Worm (Caenorhabditis elegans) whole organism, L3 larva: ENCODE measurements around the gene ilkp-1.

Source experiments
- aly-2 ChIP-seq: fragments of 150-350 bp; optimal IDR thresholded peaks from 2 replicates; lab custom pipeline; 2014; ENCODE audit warnings: missing biosample characterization, missing genetic modification characterization
- ama-1 ChIP-seq: fragments of 150-350 bp; optimal IDR thresholded peaks from 2 replicates; lab custom pipeline; 2018
- ceh-16 ChIP-seq: sonication (generic microtip); optimal IDR thresholded peaks from 2 replicates; lab custom pipeline; 2017; ENCODE audit warnings: missing biosample characterization, missing genetic modification characterization
- daf-12 ChIP-seq: fragments of 150-350 bp; optimal IDR thresholded peaks from 2 replicates; lab custom pipeline; 2014; ENCODE audit warnings: missing biosample characterization, missing genetic modification reagents, missing genetic modification characterization
- egl-5 ChIP-seq: fragments of 150-350 bp; optimal IDR thresholded peaks from 2 replicates; lab custom pipeline; 2017; ENCODE audit warnings: missing biosample characterization, missing genetic modification reagents, missing genetic modification characterization, inconsistent platforms
- elt-1 ChIP-seq: fragments of 150-350 bp; optimal IDR thresholded peaks from 2 replicates; lab custom pipeline; 2014; ENCODE audit warnings: missing biosample characterization, missing genetic modification characterization
- elt-3 ChIP-seq, 3 experiments: fragments of 150-350 bp in 1 of 3; sonication (generic microtip) in 2 of 3; optimal IDR thresholded peaks; 2 replicates in 2 of 3; 4 replicates in 1 of 3; lab custom pipeline; 2014 to 2017; ENCODE audit warnings: missing biosample characterization in 3 of 3, missing genetic modification characterization in 3 of 3
- eor-1 ChIP-seq, 2 experiments: fragments of 150-350 bp; optimal IDR thresholded peaks; 2 replicates each; lab custom pipeline; 2014 to 2018; ENCODE audit warnings: missing biosample characterization in 2 of 2, missing genetic modification characterization in 2 of 2
- fkh-10 ChIP-seq: sonication (generic microtip); optimal IDR thresholded peaks from 2 replicates; lab custom pipeline; 2017; ENCODE audit warnings: missing biosample characterization, missing genetic modification reagents, missing genetic modification characterization
- fkh-2 ChIP-seq: fragments of 150-350 bp; optimal IDR thresholded peaks from 2 replicates; lab custom pipeline; 2014; ENCODE audit warnings: missing biosample characterization, missing genetic modification reagents, missing genetic modification characterization
- fos-1 ChIP-seq: fragments of 150-350 bp; optimal IDR thresholded peaks from 2 replicates; lab custom pipeline; 2014; ENCODE audit warnings: missing biosample characterization, missing genetic modification characterization
- hmg-11 ChIP-seq: sonication (generic microtip); optimal IDR thresholded peaks from 2 replicates; lab custom pipeline; 2016; ENCODE audit warnings: missing genetic modification characterization, missing compliant biosample characterization
- jun-1 ChIP-seq: fragments of 150-350 bp; optimal IDR thresholded peaks from 2 replicates; lab custom pipeline; 2014; ENCODE audit warnings: missing biosample characterization, missing genetic modification reagents, missing genetic modification characterization
- lin-15B ChIP-seq: fragments of 150-350 bp; optimal IDR thresholded peaks from 2 replicates; lab custom pipeline; 2014; ENCODE audit warnings: missing biosample characterization, missing genetic modification characterization
- lin-39 ChIP-seq: fragments of 150-350 bp; optimal IDR thresholded peaks from 2 replicates; lab custom pipeline; 2018; ENCODE audit warnings: missing biosample characterization, missing genetic modification reagents, missing genetic modification characterization
- lsy-12 ChIP-seq: sonication (generic microtip); optimal IDR thresholded peaks from 2 replicates; lab custom pipeline; 2016; ENCODE audit warnings: mild to moderate bottlenecking, missing genetic modification characterization, missing compliant biosample characterization
- mdl-1 ChIP-seq: fragments of 150-350 bp; optimal IDR thresholded peaks from 2 replicates; lab custom pipeline; 2014; ENCODE audit warnings: missing biosample characterization, missing genetic modification characterization
- nfya-1 ChIP-seq: sonication (generic microtip); optimal IDR thresholded peaks from 2 replicates; lab custom pipeline; 2017; ENCODE audit warnings: missing genetic modification characterization, mild to moderate bottlenecking, missing compliant biosample characterization, antibody characterized with exemption, moderate library complexity; ENCODE audit not compliant: insufficient read depth
- nhr-11 ChIP-seq: fragments of 150-350 bp; optimal IDR thresholded peaks from 2 replicates; lab custom pipeline; 2014; ENCODE audit warnings: missing biosample characterization, missing genetic modification characterization
- nhr-12 ChIP-seq: fragments of 150-350 bp; optimal IDR thresholded peaks from 2 replicates; lab custom pipeline; 2014; ENCODE audit warnings: missing biosample characterization, missing genetic modification characterization
- nhr-23 ChIP-seq: fragments of 150-350 bp; optimal IDR thresholded peaks from 2 replicates; lab custom pipeline; 2014; ENCODE audit warnings: missing biosample characterization, missing genetic modification reagents, missing genetic modification characterization
- nhr-25 ChIP-seq: sonication (generic microtip); optimal IDR thresholded peaks from 2 replicates; lab custom pipeline; 2017; ENCODE audit warnings: missing biosample characterization, missing genetic modification characterization
- nhr-28 ChIP-seq: fragments of 150-350 bp; optimal IDR thresholded peaks from 2 replicates; lab custom pipeline; 2014; ENCODE audit warnings: missing biosample characterization, missing genetic modification characterization
- nhr-43 ChIP-seq: sonication (generic microtip); optimal IDR thresholded peaks from 2 replicates; lab custom pipeline; 2016; ENCODE audit warnings: mild to moderate bottlenecking, missing genetic modification characterization, missing compliant biosample characterization; ENCODE audit not compliant: poor library complexity, severe bottlenecking
- nhr-67 ChIP-seq: fragments of 150-350 bp; optimal IDR thresholded peaks from 2 replicates; lab custom pipeline; 2014; ENCODE audit warnings: missing biosample characterization, missing genetic modification characterization
- nhr-76 ChIP-seq: fragments of 150-350 bp; sonication (generic microtip); optimal IDR thresholded peaks from 5 replicates; lab custom pipeline; 2014; ENCODE audit warnings: missing biosample characterization, missing genetic modification characterization
- nhr-77 ChIP-seq: fragments of 150-350 bp; optimal IDR thresholded peaks from 2 replicates; lab custom pipeline; 2014; ENCODE audit warnings: missing biosample characterization, missing genetic modification characterization
- pha-4 ChIP-seq: fragments of 150-350 bp; optimal IDR thresholded peaks from 2 replicates; lab custom pipeline; 2014; ENCODE audit warnings: missing biosample characterization, missing genetic modification reagents, missing genetic modification characterization
- pqm-1 ChIP-seq: fragments of 150-350 bp; optimal IDR thresholded peaks from 2 replicates; lab custom pipeline; 2017; ENCODE audit warnings: missing biosample characterization, missing genetic modification characterization, inconsistent platforms
- sea-2 ChIP-seq: fragments of 150-350 bp; sonication (generic microtip); optimal IDR thresholded peaks from 4 replicates; lab custom pipeline; 2014; ENCODE audit warnings: missing biosample characterization, missing genetic modification reagents, missing genetic modification characterization
- skn-1 ChIP-seq: fragments of 150-350 bp; optimal IDR thresholded peaks from 2 replicates; lab custom pipeline; 2014; ENCODE audit warnings: missing biosample characterization, missing genetic modification characterization
- unc-39 ChIP-seq: sonication (generic microtip); optimal IDR thresholded peaks from 4 replicates; lab custom pipeline; 2017; ENCODE audit warnings: missing biosample characterization, missing genetic modification characterization
- zag-1 ChIP-seq: fragments of 150-350 bp; optimal IDR thresholded peaks from 2 replicates; lab custom pipeline; 2014; ENCODE audit warnings: missing biosample characterization, missing genetic modification characterization
- ztf-4 ChIP-seq: fragments of 150-350 bp; optimal IDR thresholded peaks from 2 replicates; lab custom pipeline; 2014; ENCODE audit warnings: missing biosample characterization, missing genetic modification characterization

Gene ilkp-1

DNA sequence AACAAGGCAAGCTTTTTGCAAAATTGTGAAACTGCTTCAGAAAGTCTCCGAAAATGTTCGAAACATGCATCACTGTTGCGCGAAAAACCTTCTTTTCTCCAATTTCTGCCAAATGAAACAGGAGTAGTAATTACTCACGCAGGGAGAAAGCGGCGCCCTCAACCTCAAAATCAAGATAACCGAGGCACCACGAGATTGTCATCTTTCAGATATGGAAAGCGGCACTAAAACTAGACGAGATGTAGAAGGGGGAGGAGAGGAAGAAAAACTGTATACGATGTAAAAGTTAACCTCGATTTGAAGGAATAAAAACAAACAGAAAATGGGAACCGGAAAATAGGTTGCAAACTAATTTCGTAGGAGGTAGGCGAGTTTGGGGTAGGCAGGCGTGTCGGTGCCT lies 26.5 kb downstream of the ilkp-1 start:
- TF ChIP-seq skn-1 (tag; lab: Kevin White, UChicago), result no peak
- TF ChIP-seq hmg-11, result no peak
- TF ChIP-seq nhr-25 (tag; lab: Kevin White, UChicago), result peak; percentile 12
- TF ChIP-seq nhr-28, result no peak
- TF ChIP-seq egl-5 (tag; lab: Kevin White, UChicago), result no peak
- no peak for TF ChIP-seq eor-1 (tag; optimal IDR thresholded peaks at IDR 0.05; lab: Kevin White, UChicago)
- no peak for TF ChIP-seq fos-1
- TF ChIP-seq ceh-16 (tag; lab: Kevin White, UChicago), result no peak
- no peak for TF ChIP-seq nhr-76 (tag; lab: Kevin White, UChicago)
- TF ChIP-seq fkh-2 (tag; lab: Kevin White, UChicago), result no peak
- TF ChIP-seq sea-2 (GFP tag; lab: Kevin White, UChicago), result no peak
- TF ChIP-seq jun-1 (tag; lab: Kevin White, UChicago), result no peak
- peak; percentile 82 for TF ChIP-seq elt-1 (tag; lab: Kevin White, UChicago)
- no peak for TF ChIP-seq zag-1 (tag; lab: Kevin White, UChicago)
- no peak for TF ChIP-seq lsy-12 (tag; lab: Kevin White, UChicago)
- no peak for TF ChIP-seq elt-3 (tag; optimal IDR thresholded peaks at IDR 0.05; lab: Kevin White, UChicago)
- TF ChIP-seq nhr-11 (tag; lab: Kevin White, UChicago), result no peak

DNA sequence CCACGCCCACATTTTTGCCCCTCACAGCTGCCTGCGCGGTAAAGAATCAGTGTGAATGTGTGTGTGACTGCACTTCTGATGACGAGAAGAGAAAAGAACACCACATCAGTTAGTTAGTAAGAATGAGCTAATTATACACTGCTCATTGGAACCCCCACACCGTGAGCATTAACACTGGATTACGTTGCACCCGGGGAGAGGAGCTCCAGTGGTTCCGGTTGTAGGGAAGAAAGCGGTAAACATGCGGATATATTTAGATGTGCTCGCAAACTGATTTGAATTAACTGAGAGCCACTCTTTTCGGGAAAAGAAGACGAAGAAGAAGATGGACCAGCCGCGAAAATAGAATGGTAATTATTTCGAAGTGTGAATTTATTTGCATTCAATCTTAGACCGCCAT lies 36.7 kb downstream of the ilkp-1 start:
- TF ChIP-seq nfya-1 (tag; lab: Kevin White, UChicago) (no peak), fkh-2 (tag; lab: Kevin White, UChicago) (no peak), lin-39 (tag; lab: Kevin White, UChicago) (no peak), nhr-77 (tag; lab: Kevin White, UChicago) (no peak), aly-2 (tag; lab: Kevin White, UChicago) (no peak), skn-1 (tag; lab: Kevin White, UChicago) (no peak)

DNA sequence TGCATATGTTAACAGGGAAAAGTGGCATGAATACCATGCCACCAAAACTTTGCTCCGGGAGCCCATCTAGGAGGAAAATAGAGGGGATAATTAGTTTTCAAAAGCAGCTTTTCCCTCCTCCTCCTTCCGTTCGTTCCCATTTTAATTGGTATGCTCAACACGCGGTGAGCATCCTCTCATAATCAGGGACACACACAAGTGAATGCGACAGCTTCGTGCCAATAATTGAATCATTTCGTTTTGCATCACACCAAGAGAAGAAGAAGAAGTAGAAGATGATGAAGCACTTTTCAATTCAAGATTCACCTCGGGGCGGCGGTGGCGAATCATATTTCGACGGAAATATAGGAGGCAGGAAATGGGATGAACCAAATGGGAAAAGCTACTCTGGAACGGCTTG lies 38.1 kb downstream of the ilkp-1 start:
- TF ChIP-seq nhr-12 (tag; lab: Kevin White, UChicago), result no peak
- no peak for TF ChIP-seq nhr-23 (tag; lab: Kevin White, UChicago)
- no peak for TF ChIP-seq fkh-10
- no peak for TF ChIP-seq ztf-4
- TF ChIP-seq nhr-28, result no peak
- TF ChIP-seq pqm-1, result no peak
- TF ChIP-seq nhr-43, result no peak

DNA sequence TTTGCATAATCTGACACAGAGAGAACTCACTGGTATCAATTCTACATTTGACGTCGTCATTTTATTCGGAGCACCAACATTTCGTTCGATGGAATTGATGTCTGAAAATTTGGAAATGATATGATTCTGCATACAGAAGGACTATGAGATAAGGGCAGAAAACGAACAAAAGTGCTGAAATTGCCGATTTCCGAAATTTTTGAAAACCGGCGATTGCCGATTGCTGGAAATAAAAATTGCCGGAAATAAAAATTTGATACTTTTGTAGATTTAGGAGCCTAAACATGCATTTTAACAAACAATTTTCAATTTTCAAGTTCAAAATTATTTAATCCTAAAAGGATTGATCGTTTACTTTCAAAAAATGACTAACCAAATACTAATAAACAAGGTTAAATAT lies 39.3 kb downstream of the ilkp-1 start, which contains the start of gene unc-53:
Gene unc-53, minus strand, starts transcription at position 101 of the 400 bp plus-strand sequence.
- TF ChIP-seq unc-39 (no peak), elt-1 (tag; lab: Kevin White, UChicago) (no peak), ceh-16 (tag; lab: Kevin White, UChicago) (no peak), fkh-2 (tag; lab: Kevin White, UChicago) (no peak), nhr-43 (no peak), lin-15B (tag; lab: Kevin White, UChicago) (no peak), nhr-76 (tag; lab: Kevin White, UChicago) (no peak), daf-12 (no peak), zag-1 (tag; lab: Kevin White, UChicago) (no peak), pha-4 (tag; lab: Kevin White, UChicago) (no peak), mdl-1 (tag; lab: Kevin White, UChicago) (no peak), nhr-67 (tag; lab: Kevin White, UChicago) (no peak), ama-1 (lab: Kevin White, UChicago) (no peak), eor-1 (tag; optimal IDR thresholded peaks at IDR 0.05; lab: Kevin White, UChicago) (no peak)

- TF ChIP-seq skn-1 (tag; lab: Kevin White, UChicago), result no peak
- no peak for TF ChIP-seq nhr-77 (tag; lab: Kevin White, UChicago)
- TF ChIP-seq fkh-10, result peak; percentile 22
- peak; percentile 16 for TF ChIP-seq nfya-1 (tag; lab: Kevin White, UChicago)
- TF ChIP-seq zag-1 (tag; lab: Kevin White, UChicago), result no peak
- TF ChIP-seq, all 47 proteins: peak for 2
These were observed 41.5 kb downstream of the ilkp-1 start for ce11 chrII:11091577-11091976.
